Fruit fly (Drosophila melanogaster) whole organism, pupa: ENCODE results near the gene mRRF1.

Experiments used
- CG12605 ChIP-seq: fragments of 200-800 bp; sonication (Bioruptor generic); IDR thresholded peaks from 2 replicates; pipeline ENCODE4 v1.3.6; 2022; ENCODE audit warnings: missing biosample characterization, missing genetic modification characterization
- CG14655 ChIP-seq: fragments of 200-800 bp; sonication (Bioruptor generic); optimal IDR thresholded peaks from 3 replicates; lab custom pipeline; 2017; ENCODE audit warnings: mild to moderate bottlenecking, missing biosample characterization, missing genetic modification reagents, missing genetic modification characterization

DNA sequence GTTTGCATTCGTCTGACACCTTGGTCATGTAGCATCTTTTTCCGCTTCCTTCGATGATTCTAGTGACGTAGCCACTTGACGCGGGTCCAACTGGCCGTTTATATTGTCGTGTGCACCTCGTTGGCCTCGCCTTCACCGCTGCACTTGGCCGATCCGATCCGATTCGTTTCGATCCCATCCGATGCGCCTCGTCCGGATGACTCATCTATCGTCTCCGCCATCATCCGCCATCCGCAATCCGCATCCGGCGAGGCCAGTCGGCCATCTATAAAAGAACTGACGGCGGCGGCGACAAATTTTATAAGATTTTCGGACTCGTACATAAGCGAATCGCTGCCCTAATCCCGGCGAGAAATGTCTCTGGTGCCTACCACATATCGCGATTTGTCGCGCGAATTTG, 11.0 kb downstream of the mRRF1 start, which contains the start of gene CG4461:
- TF ChIP-seq CG12605 (GFP tag; lab: Robert Waterston, UW) (no peak), CG14655 (no peak)
